Worm (Caenorhabditis elegans): ENCODE measurements around the gene F35A5.5.

ce11 chrX:3838670-3839069, 43.1 kb upstream of the F35A5.5 start:
- no peak for TF ChIP-seq ref-1 (GFP tag; conservative IDR thresholded peaks at IDR 0.05)
- no peak for TF ChIP-seq tab-1 (GFP tag; IDR thresholded peaks at IDR 0.05)
- TF ChIP-seq cog-1 (tag; optimal IDR thresholded peaks at IDR 0.05) = no peak
